Fruit fly (Drosophila melanogaster) Kc167 (cell line): Measurements from ENCODE around the gene NfI.

Experiments
- h ChIP-seq: fragments of >200 bp; optimal IDR thresholded peaks from 3 replicates; lab custom pipeline; 2018; ENCODE audit warnings: missing external identifiers
- insv ChIP-seq: fragments of >200 bp; optimal IDR thresholded peaks from 3 replicates; lab custom pipeline; 2018; ENCODE audit warnings: missing external identifiers

dm6 chr4:310670-311069, 34.5 kb upstream of the NfI start:
- TF ChIP-seq insv (no peak), h (no peak)
